Fruit fly (Drosophila melanogaster): ENCODE measurements around the gene CG7330.
A peak's percentile ranks its signal among the peaks of the same experiment; 100 is the strongest.

The CG7330 gene

DNA sequence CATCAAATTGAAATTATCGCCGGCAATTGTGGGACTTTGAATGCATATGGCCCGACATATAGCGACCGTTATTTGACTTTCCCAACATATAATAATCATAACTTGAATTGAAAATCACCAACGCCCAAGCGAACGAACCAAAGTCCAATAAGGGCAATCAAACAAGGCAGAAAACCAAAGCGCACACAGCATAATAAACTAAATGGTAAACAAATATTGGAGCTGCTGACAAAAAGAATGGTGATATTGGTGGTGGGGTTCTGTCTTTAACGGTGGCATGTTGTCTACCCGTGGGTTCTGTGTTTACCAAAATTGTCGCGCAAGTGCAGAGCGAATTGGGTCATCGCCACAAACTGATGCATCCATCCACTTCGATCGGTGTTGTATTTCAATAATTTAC, 49.4 kb downstream of the CG7330 start:
- TF ChIP-seq CG18011 (GFP tag; optimal IDR thresholded peaks at IDR 0.05) (no peak), CG9609 (GFP tag; optimal IDR thresholded peaks at IDR 0.05) (no peak), wek (GFP tag; optimal IDR thresholded peaks at IDR 0.05) (peak; percentile 28), ci (GFP tag; IDR thresholded peaks at IDR 0.05) (peak; percentile 48; the same call in 1 of the 3 replicates), nau (GFP tag; optimal IDR thresholded peaks at IDR 0.05) (peak; percentile 15), chn (GFP tag; optimal IDR thresholded peaks at IDR 0.05) (no peak), CG15696 (tag; optimal IDR thresholded peaks at IDR 0.05) (peak; percentile 4), pan (optimal IDR thresholded peaks at IDR 0.05) (no peak), pan (GFP tag; optimal IDR thresholded peaks at IDR 0.05 in 1 of 2, IDR thresholded peaks at IDR 0.05 in 1 of 2) (peak in 1 of 2 experiments; percentile 47), zfh2 (GFP tag; optimal IDR thresholded peaks at IDR 0.05) (no peak), CG4707 (GFP tag; optimal IDR thresholded peaks at IDR 0.05) (peak; percentile 23), CG8765 (GFP tag; IDR thresholded peaks at IDR 0.05) (no peak), NK7.1 (GFP tag; optimal IDR thresholded peaks at IDR 0.05) (no peak), CG6254 (GFP tag; optimal IDR thresholded peaks at IDR 0.05) (peak; percentile 54), Ada2b (GFP tag; IDR thresholded peaks at IDR 0.05) (no peak), sens (GFP tag) (peak; percentile 57), sr (GFP tag; IDR thresholded peaks at IDR 0.05) (no peak), NC2α (GFP tag; optimal IDR thresholded peaks at IDR 0.05) (no peak), CG2199 (GFP tag; IDR thresholded peaks at IDR 0.05) (peak; percentile 81; the same call in 2 of the 3 replicates), CG10431 (GFP tag; optimal IDR thresholded peaks at IDR 0.05) (no peak), Vsx1 (GFP tag; optimal IDR thresholded peaks at IDR 0.05) (peak; percentile 23), CG10462 (GFP tag; optimal IDR thresholded peaks at IDR 0.05) (no peak), CrebB (tag; optimal IDR thresholded peaks at IDR 0.05) (no peak), CG14860 (GFP tag; IDR thresholded peaks at IDR 0.05; ENCODE audit: partially characterized antibody) (no peak), CG2712 (tag; optimal IDR thresholded peaks at IDR 0.05) (no peak), Adf1 (GFP tag; IDR thresholded peaks at IDR 0.05) (no peak), CG7271 (tag; optimal IDR thresholded peaks at IDR 0.05) (no peak), CG2202 (tag; optimal IDR thresholded peaks at IDR 0.05) (peak; percentile 47), D (optimal IDR thresholded peaks at IDR 0.05) (no peak), D (GFP tag; optimal IDR thresholded peaks at IDR 0.05) (peak; percentile 12), CG31441 (GFP tag; IDR thresholded peaks at IDR 0.05) (0 out of 2 replicates have a peak, but pooled peaks have one; percentile 6), lab (GFP tag; optimal IDR thresholded peaks at IDR 0.05) (peak; percentile 16), CG6654 (GFP tag; optimal IDR thresholded peaks at IDR 0.05) (no peak), Blimp-1 (GFP tag; optimal IDR thresholded peaks at IDR 0.05) (peak; percentile 46), CG18764 (GFP tag; optimal IDR thresholded peaks at IDR 0.05) (no peak), Xrp1 (GFP tag; IDR thresholded peaks at IDR 0.05) (peak; percentile 44; the same call in 1 of the 2 replicates), tup (GFP tag; optimal IDR thresholded peaks at IDR 0.05) (no peak), gsb-n (tag; optimal IDR thresholded peaks at IDR 0.05) (peak; percentile 48), C15 (GFP tag; IDR thresholded peaks at IDR 0.05) (no peak), CG1603 (tag; optimal IDR thresholded peaks at IDR 0.05) (peak; percentile 37), CG2875 (GFP tag; optimal IDR thresholded peaks at IDR 0.05) (peak; percentile 41), ftz-f1 (GFP tag; optimal IDR thresholded peaks at IDR 0.05) (no peak), Xbp1 (GFP tag; optimal IDR thresholded peaks at IDR 0.05) (no peak), corto (GFP tag; optimal IDR thresholded peaks at IDR 0.05) (no peak), CG8089 (GFP tag; optimal IDR thresholded peaks at IDR 0.05) (peak; percentile 2), sd (tag; optimal IDR thresholded peaks at IDR 0.05) (no peak), bsh (GFP tag; optimal IDR thresholded peaks at IDR 0.05) (peak in 1 of 2 experiments; percentile 40), kni (GFP tag; optimal IDR thresholded peaks at IDR 0.05) (peak; percentile 65), CG8359 (GFP tag; optimal IDR thresholded peaks at IDR 0.05; ENCODE audit: borderline replicate concordance) (peak; percentile 9), Hsf (GFP tag; optimal IDR thresholded peaks at IDR 0.05) (no peak), ATbp (GFP tag; optimal IDR thresholded peaks at IDR 0.05) (peak; percentile 65)

Measured in whole organism, embryonic.